Worm (Caenorhabditis elegans): ENCODE results near the gene ppm-1.A.

ppm-1.A gene

ce11 chrV:10503893-10504292 lies 32.3 kb downstream of the ppm-1.A start, which contains the start of gene C35A5.10:
Gene C35A5.10, plus strand, starts transcription at chrV:10504193.
- no peak for TF ChIP-seq unc-62 (GFP tag; optimal IDR thresholded peaks at IDR 0.05)

- TF ChIP-seq unc-62 (GFP tag; optimal IDR thresholded peaks at IDR 0.05), result no peak
Observed at ce11 chrV:10503011-10503410, 33.2 kb downstream of the ppm-1.A start, which contains the start of gene C35A5.11. Gene C35A5.11, minus strand, starts transcription at chrV:10503111.

- TF ChIP-seq unc-62 (GFP tag; optimal IDR thresholded peaks at IDR 0.05), result no peak
Observed at ce11 chrV:10501295-10501694, 34.9 kb downstream of the ppm-1.A start, which contains the start of gene C35A5.3. Gene C35A5.3, minus strand, starts transcription at chrV:10501395.

- TF ChIP-seq unc-62 (GFP tag; optimal IDR thresholded peaks at IDR 0.05), result no peak
Observed at ce11 chrV:10496733-10497132, 39.5 kb downstream of the ppm-1.A start, which contains the start of gene C35A5.4. Gene C35A5.4, plus strand, starts transcription at chrV:10497033.

- no peak for TF ChIP-seq unc-62 (GFP tag; optimal IDR thresholded peaks at IDR 0.05)
Observed at ce11 chrV:10493150-10493549, 43.0 kb downstream of the ppm-1.A start, which contains the start of gene ugt-33. Gene ugt-33, plus strand, starts transcription at chrV:10493409.

- TF ChIP-seq unc-62 (GFP tag; optimal IDR thresholded peaks at IDR 0.05), result no peak
Observed at ce11 chrV:10491443-10491842, 44.7 kb downstream of the ppm-1.A start, which contains the start of gene aqp-5. Gene aqp-5, plus strand, starts transcription at chrV:10491743.

- TF ChIP-seq unc-62 (GFP tag; optimal IDR thresholded peaks at IDR 0.05), result no peak
Observed at ce11 chrV:10489998-10490397, 46.2 kb downstream of the ppm-1.A start, which contains the start of gene ncx-5. Gene ncx-5, minus strand, starts transcription at chrV:10490098.

- TF ChIP-seq unc-62 (GFP tag; optimal IDR thresholded peaks at IDR 0.05), result no peak
Observed at ce11 chrV:10485389-10485788, 50.8 kb downstream of the ppm-1.A start.

- TF ChIP-seq unc-62 (GFP tag; optimal IDR thresholded peaks at IDR 0.05), result no peak
Observed at ce11 chrV:10484640-10485039, 51.5 kb downstream of the ppm-1.A start, which contains the start of gene Y32F6B.1. Gene Y32F6B.1, minus strand, starts transcription at chrV:10484740.

ce11 chrV:10483995-10484394 lies 52.2 kb downstream of the ppm-1.A start:
- no peak for TF ChIP-seq unc-62 (GFP tag; optimal IDR thresholded peaks at IDR 0.05)
